Worm (Caenorhabditis elegans): ENCODE results near the gene K10H10.5.

Gene K10H10.5

ce11 chrII:14528233-14528802 lies 26.8 kb downstream of the K10H10.5 start, which contains the start of the genes F57C2.5 and spat-1 (continued):
- TF ChIP-seq grh-1 (GFP tag; IDR thresholded peaks at IDR 0.05) (no peak), swsn-7 (tag; optimal IDR thresholded peaks at IDR 0.05) (peak; percentile 62), unc-98 (GFP tag; IDR thresholded peaks at IDR 0.05) (peak; percentile 21; the same call in 1 of the 2 replicates), lin-13 (GFP tag; optimal IDR thresholded peaks at IDR 0.05) (peak; percentile 61), zag-1 (tag; optimal IDR thresholded peaks at IDR 0.05) (no peak), hlh-4 (tag; optimal IDR thresholded peaks at IDR 0.05) (no peak), nhr-47 (tag; optimal IDR thresholded peaks at IDR 0.05) (peak; percentile 75), C34B4.2 (tag; optimal IDR thresholded peaks at IDR 0.05) (no peak), dpl-1 (GFP tag; optimal IDR thresholded peaks at IDR 0.05) (peak; percentile 56 to 68 (median 61)), nhr-19 (GFP tag; conservative IDR thresholded peaks at IDR 0.05) (peak; percentile 69), nhr-237 (tag; optimal IDR thresholded peaks at IDR 0.05) (no peak), efl-3 (GFP tag; optimal IDR thresholded peaks at IDR 0.05) (no peak), unc-30 (tag; optimal IDR thresholded peaks at IDR 0.05) (no peak), hlh-17 (GFP tag; optimal IDR thresholded peaks at IDR 0.05; ENCODE audit: borderline replicate concordance) (no peak), alr-1 (tag; optimal IDR thresholded peaks at IDR 0.05; ENCODE audit: borderline replicate concordance) (no peak), F16B12.6 (tag; optimal IDR thresholded peaks at IDR 0.05) (peak; percentile 84), egl-13 (tag; optimal IDR thresholded peaks at IDR 0.05) (peak; percentile 24), Y116A8C.19 (tag; optimal IDR thresholded peaks at IDR 0.05; ENCODE audit: borderline replicate concordance) (no peak), lin-35 (GFP tag; optimal IDR thresholded peaks at IDR 0.05) (peak; percentile 60 to 79), lir-3 (tag; optimal IDR thresholded peaks at IDR 0.05; ENCODE audit: poor library complexity) (peak; percentile 81), nhr-71 (tag; optimal IDR thresholded peaks at IDR 0.05) (peak; percentile 86), sox-4 (tag; optimal IDR thresholded peaks at IDR 0.05) (peak; percentile 68), fos-1 (tag; optimal IDR thresholded peaks at IDR 0.05) (peak; percentile 54), C04F5.9 (tag; optimal IDR thresholded peaks at IDR 0.05) (peak; percentile 54), ztf-11 (tag; optimal IDR thresholded peaks at IDR 0.05) (peak in 1 of 2 experiments; percentile 73), aha-1 (tag; optimal IDR thresholded peaks at IDR 0.05) (no peak), fkh-4 (tag; optimal IDR thresholded peaks at IDR 0.05; ENCODE audit: borderline replicate concordance) (peak; percentile 59), nhr-12 (tag; optimal IDR thresholded peaks at IDR 0.05) (no peak), aly-2 (tag; optimal IDR thresholded peaks at IDR 0.05) (peak; percentile 46), fkh-8 (tag; optimal IDR thresholded peaks at IDR 0.05) (peak; percentile 88), dsc-1 (tag; optimal IDR thresholded peaks at IDR 0.05) (peak; percentile 67), sup-37 (GFP tag; optimal IDR thresholded peaks at IDR 0.05) (no peak), unc-62 (GFP tag; optimal IDR thresholded peaks at IDR 0.05) (no peak), mef-2 (tag; optimal IDR thresholded peaks at IDR 0.05) (no peak), nhr-20 (tag; optimal IDR thresholded peaks at IDR 0.05) (peak; percentile 81), nhr-90 (tag; optimal IDR thresholded peaks at IDR 0.05; ENCODE audit: poor library complexity) (peak; percentile 62), ztf-4 (tag; optimal IDR thresholded peaks at IDR 0.05) (no peak)

- TF ChIP-seq nhr-85 (tag) (no peak), ceh-8 (GFP tag; optimal IDR thresholded peaks at IDR 0.05) (no peak), dpl-1 (GFP tag; optimal IDR thresholded peaks at IDR 0.05) (no peak), snpc-4 (tag; optimal IDR thresholded peaks at IDR 0.05) (no peak), aha-1 (tag; optimal IDR thresholded peaks at IDR 0.05) (no peak), aly-2 (tag; optimal IDR thresholded peaks at IDR 0.05) (no peak), fos-1 (tag; optimal IDR thresholded peaks at IDR 0.05) (no peak), unc-130 (tag; optimal IDR thresholded peaks at IDR 0.05) (no peak), swsn-7 (tag; optimal IDR thresholded peaks at IDR 0.05) (no peak), tbx-2 (tag; optimal IDR thresholded peaks at IDR 0.05) (no peak), nhr-237 (tag; optimal IDR thresholded peaks at IDR 0.05) (no peak), elt-3 (tag; optimal IDR thresholded peaks at IDR 0.05) (no peak), egl-13 (tag; optimal IDR thresholded peaks at IDR 0.05) (no peak), ets-5 (GFP tag; IDR thresholded peaks at IDR 0.05) (no peak), fkh-10 (GFP tag; optimal IDR thresholded peaks at IDR 0.05) (no peak), F16B12.6 (tag; optimal IDR thresholded peaks at IDR 0.05) (no peak)
Measured at ce11 chrII:14534000-14534399, 32.5 kb downstream of the K10H10.5 start, which contains the start of gene C04H5.1. C04H5.1 (plus strand) TSS chrII:14534300.

Measured in whole organism, L1 larva.